Fruit fly (Drosophila melanogaster) whole organism, pupa: ENCODE measurements around the gene Ubi-p63E.

Experiments
- CG10348 ChIP-seq: fragments of 200-800 bp; sonication (Bioruptor generic); IDR thresholded peaks from 2 replicates; pipeline ENCODE4 v1.3.6; 2022; ENCODE audit warnings: missing biosample characterization, missing genetic modification characterization
- CG12605 ChIP-seq: fragments of 200-800 bp; sonication (Bioruptor generic); IDR thresholded peaks from 2 replicates; pipeline ENCODE4 v1.3.6; 2022; ENCODE audit warnings: missing biosample characterization, missing genetic modification characterization
- CG32121 ChIP-seq: fragments of 200-800 bp; sonication (Bioruptor generic); IDR thresholded peaks from 2 replicates; pipeline ENCODE4 v1.3.6; 2022; ENCODE audit warnings: missing biosample characterization, missing genetic modification characterization
- EcR ChIP-seq: fragments of 200-800 bp; sonication (Bioruptor generic); optimal IDR thresholded peaks from 3 replicates; lab custom pipeline; 2019; ENCODE audit warnings: missing biosample characterization, missing genetic modification characterization, mild to moderate bottlenecking, moderate library complexity, missing genetic modification reagents
- Snoo ChIP-seq: fragments of 200-800 bp; sonication (Bioruptor generic); optimal IDR thresholded peaks from 3 replicates; lab custom pipeline; 2017; ENCODE audit warnings: missing biosample characterization, mild to moderate bottlenecking, missing genetic modification characterization, inconsistent platforms
- rn ChIP-seq: fragments of 200-800 bp; sonication (Bioruptor generic); IDR thresholded peaks from 2 replicates; pipeline ENCODE4 v1.3.6; 2022; ENCODE audit warnings: missing biosample characterization, missing genetic modification characterization

- no peak for TF ChIP-seq EcR (GFP tag; lab: Kevin White, UChicago)
- TF ChIP-seq CG10348 (GFP tag; lab: Robert Waterston, UW): no peak
- TF ChIP-seq rn: no peak
- TF ChIP-seq Snoo (tag; lab: Kevin White, UChicago): no peak
- TF ChIP-seq CG32121 (GFP tag; lab: Robert Waterston, UW): no peak
- no peak for TF ChIP-seq CG12605
These were observed 52.5 kb downstream of the Ubi-p63E start for dm6 chr3L:3850477-3850876.
